Worm (Caenorhabditis elegans) whole organism, L3 larva: ENCODE results near the gene cutl-17.

Experiments used
- R02D3.7 ChIP-seq: fragments of 150-350 bp; optimal IDR thresholded peaks from 2 replicates; lab custom pipeline; 2014; ENCODE audit warnings: missing biosample characterization, missing genetic modification characterization
- ZK546.5 ChIP-seq: sonication (generic microtip); optimal IDR thresholded peaks from 2 replicates; lab custom pipeline; 2017; ENCODE audit warnings: missing biosample characterization, missing genetic modification characterization
- ceh-16 ChIP-seq: sonication (generic microtip); optimal IDR thresholded peaks from 2 replicates; lab custom pipeline; 2017; ENCODE audit warnings: missing biosample characterization, missing genetic modification characterization
- elt-3 ChIP-seq, 3 experiments: fragments of 150-350 bp in 1 of 3; sonication (generic microtip) in 2 of 3; optimal IDR thresholded peaks; 2 replicates in 2 of 3; 4 replicates in 1 of 3; lab custom pipeline; 2014 to 2017; ENCODE audit warnings: missing biosample characterization in 3 of 3, missing genetic modification characterization in 3 of 3
- fkh-10 ChIP-seq: sonication (generic microtip); optimal IDR thresholded peaks from 2 replicates; lab custom pipeline; 2017; ENCODE audit warnings: missing biosample characterization, missing genetic modification reagents, missing genetic modification characterization
- nfya-1 ChIP-seq: sonication (generic microtip); optimal IDR thresholded peaks from 2 replicates; lab custom pipeline; 2017; ENCODE audit warnings: missing genetic modification characterization, mild to moderate bottlenecking, missing compliant biosample characterization, antibody characterized with exemption, moderate library complexity; ENCODE audit not compliant: insufficient read depth
- nhr-11 ChIP-seq: fragments of 150-350 bp; optimal IDR thresholded peaks from 2 replicates; lab custom pipeline; 2014; ENCODE audit warnings: missing biosample characterization, missing genetic modification characterization
- nhr-28 ChIP-seq: fragments of 150-350 bp; optimal IDR thresholded peaks from 2 replicates; lab custom pipeline; 2014; ENCODE audit warnings: missing biosample characterization, missing genetic modification characterization
- nhr-77 ChIP-seq: fragments of 150-350 bp; optimal IDR thresholded peaks from 2 replicates; lab custom pipeline; 2014; ENCODE audit warnings: missing biosample characterization, missing genetic modification characterization

- TF ChIP-seq nhr-11 (no peak), elt-3 (tag; optimal IDR thresholded peaks at IDR 0.05; lab: Kevin White, UChicago) (no peak), nhr-28 (tag; lab: Kevin White, UChicago) (no peak), fkh-10 (GFP tag; lab: Kevin White, UChicago) (no peak), ZK546.5 (tag; lab: Kevin White, UChicago) (no peak), nhr-77 (no peak), nfya-1 (tag; lab: Kevin White, UChicago) (no peak), R02D3.7 (tag; lab: Kevin White, UChicago) (no peak), ceh-16 (tag; lab: Kevin White, UChicago) (no peak)
These were observed 13.4 kb downstream of the cutl-17 start, which contains the start of gene F38E11.9 for ce11 chrIV:9443940-9444339.
